Worm (Caenorhabditis elegans): Measurements from ENCODE around the gene mpdu-1.

- TF ChIP-seq ref-1 (GFP tag; conservative IDR thresholded peaks at IDR 0.05) (no peak), ztf-29 (GFP tag; IDR thresholded peaks at IDR 0.05) (no peak), cog-1 (tag; optimal IDR thresholded peaks at IDR 0.05) (no peak), tab-1 (GFP tag; IDR thresholded peaks at IDR 0.05) (no peak), ztf-23 (GFP tag; IDR thresholded peaks at IDR 0.05) (no peak), klf-2 (GFP tag; conservative IDR thresholded peaks at IDR 0.05) (no peak), flt-1 (GFP tag; IDR thresholded peaks at IDR 0.05) (no peak), T22C8.4 (GFP tag; IDR thresholded peaks at IDR 0.05) (no peak)
Measured at ce11 chrV:8357756-8358155, 1.2 kb downstream of the mpdu-1 start.

All from whole organism, midembryonic.